Fruit fly (Drosophila melanogaster) whole organism, embryonic: ENCODE measurements around the gene waw.

Source experiments
- CG10267 ChIP-seq: fragments of 200-800 bp; sonication (Bioruptor generic); optimal IDR thresholded peaks from 2 replicates; lab custom pipeline; 2018; ENCODE audit warnings: missing biosample characterization, mild to moderate bottlenecking, missing genetic modification characterization, moderate library complexity
- CG10462 ChIP-seq: fragments of 200-800 bp; sonication (Bioruptor generic); optimal IDR thresholded peaks from 2 replicates; lab custom pipeline; 2016; ENCODE audit warnings: missing biosample characterization, missing genetic modification characterization
- CG12769 ChIP-seq: fragments of 200-800 bp; sonication (Bioruptor generic); optimal IDR thresholded peaks from 2 replicates; lab custom pipeline; 2019; ENCODE audit warnings: missing biosample characterization, mild to moderate bottlenecking, missing genetic modification characterization, moderate library complexity
- CG14050 ChIP-seq: fragments of 200-800 bp; sonication (Bioruptor generic); IDR thresholded peaks from 3 replicates; pipeline ENCODE4 v1.3.6; 2022; ENCODE audit warnings: missing biosample characterization, missing genetic modification characterization
- CG14710 ChIP-seq: fragments of 200-800 bp; sonication (Bioruptor generic); optimal IDR thresholded peaks from 3 replicates; lab custom pipeline; 2019; ENCODE audit warnings: missing biosample characterization, mild to moderate bottlenecking, missing genetic modification characterization, moderate library complexity
- CG14860 ChIP-seq: fragments of 200-800 bp; sonication (Bioruptor generic); IDR thresholded peaks from 3 replicates; pipeline ENCODE4 v1.3.6; 2022; ENCODE audit warnings: missing biosample characterization, missing genetic modification characterization; ENCODE audit not compliant: partially characterized antibody
- CG15514 ChIP-seq: fragments of 200-800 bp; sonication (Bioruptor generic); optimal IDR thresholded peaks from 3 replicates; lab custom pipeline; 2017; ENCODE audit warnings: missing biosample characterization, missing genetic modification characterization, mild to moderate bottlenecking, moderate library complexity, missing genetic modification reagents
- CG17359 ChIP-seq: fragments of 200-800 bp; sonication (Bioruptor generic); optimal IDR thresholded peaks from 3 replicates; lab custom pipeline; 2018; ENCODE audit warnings: missing biosample characterization, mild to moderate bottlenecking, missing genetic modification characterization, moderate library complexity
- CG1832 ChIP-seq: fragments of 200-800 bp; sonication (Bioruptor generic); optimal IDR thresholded peaks from 2 replicates; lab custom pipeline; 2017; ENCODE audit warnings: missing biosample characterization, mild to moderate bottlenecking, missing genetic modification characterization, inconsistent platforms
- CG2120 ChIP-seq: fragments of 200-800 bp; sonication (Bioruptor generic); optimal IDR thresholded peaks from 3 replicates; lab custom pipeline; 2016; ENCODE audit warnings: missing biosample characterization, missing genetic modification characterization
- CG3281 ChIP-seq: fragments of 200-800 bp; sonication (Bioruptor generic); optimal IDR thresholded peaks from 3 replicates; lab custom pipeline; 2017; ENCODE audit warnings: missing biosample characterization, mild to moderate bottlenecking, missing genetic modification characterization
- CG3726 ChIP-seq: fragments of 200-800 bp; sonication (Bioruptor generic); IDR thresholded peaks from 3 replicates; pipeline ENCODE4, ENCODE4 v1.3.6; 2022; ENCODE audit warnings: missing biosample characterization, missing genetic modification characterization
- CG8388 ChIP-seq: fragments of 200-800 bp; sonication (Bioruptor generic); optimal IDR thresholded peaks from 2 replicates; lab custom pipeline; 2019; ENCODE audit warnings: missing biosample characterization, mild to moderate bottlenecking, missing genetic modification characterization, moderate library complexity
- CG9817 ChIP-seq: fragments of 200-800 bp; sonication (Bioruptor generic); optimal IDR thresholded peaks from 2 replicates; lab custom pipeline; 2018; ENCODE audit warnings: missing biosample characterization, mild to moderate bottlenecking, missing genetic modification characterization, moderate library complexity
- CrebB ChIP-seq: fragments of 200-800 bp; sonication (Bioruptor generic); optimal IDR thresholded peaks from 3 replicates; lab custom pipeline; 2018; ENCODE audit warnings: missing biosample characterization, mild to moderate bottlenecking, missing genetic modification characterization
- D19A ChIP-seq: fragments of 200-800 bp; optimal IDR thresholded peaks from 3 replicates; lab custom pipeline; 2019; ENCODE audit warnings: missing biosample characterization, mild to moderate bottlenecking, missing genetic modification characterization, moderate library complexity
- Deaf1 ChIP-seq: fragments of 200-800 bp; optimal IDR thresholded peaks from 3 replicates; lab custom pipeline; 2019; ENCODE audit warnings: missing biosample characterization, mild to moderate bottlenecking, missing genetic modification characterization, moderate library complexity
- E2f2 ChIP-seq: fragments of 200-800 bp; sonication (Bioruptor generic); IDR thresholded peaks from 2 replicates; pipeline ENCODE4 v1.3.6; 2022; ENCODE audit warnings: missing biosample characterization, missing genetic modification characterization
- Fer2 ChIP-seq: fragments of 200-800 bp; sonication (Bioruptor generic); optimal IDR thresholded peaks from 2 replicates; lab custom pipeline; 2018; ENCODE audit warnings: missing biosample characterization, mild to moderate bottlenecking, missing genetic modification characterization, moderate library complexity
- HLH3B ChIP-seq: fragments of 200-800 bp; sonication (Bioruptor generic); IDR thresholded peaks from 2 replicates; pipeline ENCODE4 v1.3.6; 2022; ENCODE audit warnings: missing biosample characterization, missing genetic modification characterization
- Neu2 ChIP-seq: fragments of 200-800 bp; sonication (Bioruptor generic); optimal IDR thresholded peaks from 3 replicates; lab custom pipeline; 2016; ENCODE audit warnings: missing biosample characterization, missing genetic modification characterization, borderline replicate concordance
- Pdp1 ChIP-seq, 2 experiments: fragments of 200-800 bp; sonication (Bioruptor generic); optimal IDR thresholded peaks; 3 replicates each; lab custom pipeline; 2016; ENCODE audit warnings: missing biosample characterization in 2 of 2, missing genetic modification characterization in 2 of 2, mild to moderate bottlenecking in 1 of 2, moderate library complexity in 1 of 2
- Six4 ChIP-seq: fragments of 200-800 bp; sonication (Bioruptor generic); optimal IDR thresholded peaks from 2 replicates; lab custom pipeline; 2016; ENCODE audit warnings: missing biosample characterization, missing genetic modification characterization
- Trl ChIP-seq, 3 experiments: fragments of >200 bp in 2 of 3; fragments of 200-800 bp in 1 of 3; sonication (Bioruptor generic) in 1 of 3; optimal IDR thresholded peaks; 2 replicates in 1 of 3; 3 replicates in 2 of 3; lab custom pipeline; 2016 to 2017; ENCODE audit warnings: missing biosample characterization in 1 of 3, missing genetic modification characterization in 1 of 3
- Xbp1 ChIP-seq: fragments of 200-800 bp; sonication (Bioruptor generic); optimal IDR thresholded peaks from 3 replicates; lab custom pipeline; 2016; ENCODE audit warnings: missing biosample characterization, mild to moderate bottlenecking, missing genetic modification characterization
- bab2 ChIP-seq: fragments of 200-800 bp; sonication (Bioruptor generic); optimal IDR thresholded peaks from 2 replicates; lab custom pipeline; 2016; ENCODE audit warnings: missing biosample characterization, missing genetic modification characterization
- bigmax ChIP-seq: fragments of 200-800 bp; sonication (Bioruptor generic); optimal IDR thresholded peaks from 2 replicates; lab custom pipeline; 2018; ENCODE audit warnings: missing biosample characterization, mild to moderate bottlenecking, missing genetic modification characterization
- bsh ChIP-seq, 2 experiments: fragments of 200-800 bp; sonication (Bioruptor generic); optimal IDR thresholded peaks; 2 replicates each; lab custom pipeline; 2017 to 2018; ENCODE audit warnings: mild to moderate bottlenecking in 2 of 2, missing biosample characterization in 2 of 2, missing genetic modification characterization in 2 of 2, moderate library complexity in 1 of 2
- croc ChIP-seq: fragments of 200-800 bp; sonication (Bioruptor generic); conservative IDR thresholded peaks from 3 replicates; pipeline ENCODE4 v1.3.6; 2022; ENCODE audit warnings: missing biosample characterization, missing genetic modification characterization
- fd96Cb ChIP-seq: fragments of 200-800 bp; sonication (Bioruptor generic); optimal IDR thresholded peaks from 2 replicates; lab custom pipeline; 2018; ENCODE audit warnings: missing biosample characterization, mild to moderate bottlenecking, missing genetic modification characterization, moderate library complexity
- ftz-f1 ChIP-seq: fragments of 200-800 bp; sonication (Bioruptor generic); optimal IDR thresholded peaks from 2 replicates; lab custom pipeline; 2016; ENCODE audit warnings: missing biosample characterization, missing genetic modification characterization
- gce ChIP-seq: fragments of 200-800 bp; sonication (Bioruptor generic); IDR thresholded peaks from 3 replicates; pipeline ENCODE4 v1.3.6; 2022; ENCODE audit warnings: missing biosample characterization, missing genetic modification characterization
- gfzf ChIP-seq: fragments of 200-800 bp; sonication (Bioruptor generic); optimal IDR thresholded peaks from 2 replicates; lab custom pipeline; 2016; ENCODE audit warnings: missing biosample characterization, mild to moderate bottlenecking, missing genetic modification characterization, moderate library complexity
- ind ChIP-seq: fragments of 200-800 bp; sonication (Bioruptor generic); optimal IDR thresholded peaks from 3 replicates; lab custom pipeline; 2016; ENCODE audit warnings: missing biosample characterization, missing genetic modification characterization
- pho ChIP-seq: fragments of 200-800 bp; sonication (Bioruptor generic); optimal IDR thresholded peaks from 2 replicates; lab custom pipeline; 2016; ENCODE audit warnings: missing biosample characterization, missing genetic modification characterization
- phol ChIP-seq: fragments of 200-800 bp; sonication (Bioruptor generic); optimal IDR thresholded peaks from 3 replicates; lab custom pipeline; 2018; ENCODE audit warnings: missing biosample characterization, mild to moderate bottlenecking, missing genetic modification characterization, moderate library complexity
- ranshi ChIP-seq: fragments of 200-800 bp; sonication (Bioruptor generic); IDR thresholded peaks from 2 replicates; pipeline ENCODE4 v1.3.6; 2022; ENCODE audit warnings: missing biosample characterization, missing genetic modification characterization
- sd ChIP-seq: fragments of 200-800 bp; sonication (Bioruptor generic); optimal IDR thresholded peaks from 3 replicates; lab custom pipeline; 2018; ENCODE audit warnings: missing biosample characterization, mild to moderate bottlenecking, missing genetic modification characterization, moderate library complexity
- sens ChIP-seq: fragments of 200-800 bp; sonication (Bioruptor generic); peaks from one replicate; lab custom pipeline; 2016; ENCODE audit warnings: missing biosample characterization, missing genetic modification characterization
- sima ChIP-seq: fragments of 200-800 bp; sonication (Bioruptor generic); optimal IDR thresholded peaks from 2 replicates; lab custom pipeline; 2016; ENCODE audit warnings: missing biosample characterization, missing genetic modification characterization
- slou ChIP-seq: fragments of 200-800 bp; sonication (Bioruptor generic); optimal IDR thresholded peaks from 3 replicates; lab custom pipeline; 2016; ENCODE audit warnings: missing biosample characterization, missing genetic modification characterization
- tgo ChIP-seq: fragments of 200-800 bp; sonication (Bioruptor generic); IDR thresholded peaks from 3 replicates; pipeline ENCODE4 v1.3.6; 2022; ENCODE audit warnings: missing biosample characterization, missing genetic modification characterization
- tin ChIP-seq: fragments of 200-800 bp; sonication (Bioruptor generic); optimal IDR thresholded peaks from 3 replicates; lab custom pipeline; 2016; ENCODE audit warnings: missing biosample characterization, missing genetic modification characterization
- toy ChIP-seq: fragments of 200-800 bp; sonication (Bioruptor generic); IDR thresholded peaks from 2 replicates; pipeline ENCODE4 v1.3.6; 2022; ENCODE audit warnings: missing biosample characterization, missing genetic modification characterization
- tup ChIP-seq: fragments of 200-800 bp; sonication (Bioruptor generic); optimal IDR thresholded peaks from 2 replicates; lab custom pipeline; 2016; ENCODE audit warnings: missing biosample characterization, mild to moderate bottlenecking, missing genetic modification characterization, moderate library complexity
- vfl ChIP-seq: fragments of 200-800 bp; sonication (Bioruptor generic); optimal IDR thresholded peaks from 2 replicates; lab custom pipeline; 2016; ENCODE audit warnings: missing biosample characterization, missing genetic modification characterization
- zf30C ChIP-seq: fragments of 200-800 bp; sonication (Bioruptor generic); optimal IDR thresholded peaks from 3 replicates; lab custom pipeline; 2018; ENCODE audit warnings: missing biosample characterization, mild to moderate bottlenecking, missing genetic modification characterization

Gene waw

dm6 chrX:21323933-21324688 lies 38.7 kb upstream of the waw start, which contains the start of the genes Dd and CG1486 (continued):
- TF ChIP-seq Neu2 (no peak), Xbp1 (GFP tag; lab: Kevin White, UChicago) (peak; percentile 29), CG12769 (no peak), CG15514 (GFP tag; lab: Kevin White, UChicago) (peak; percentile 63), tup (GFP tag; lab: Kevin White, UChicago) (no peak), Deaf1 (tag; lab: Kevin White, UChicago) (no peak), gfzf (peak; percentile 94), tin (GFP tag; lab: Kevin White, UChicago) (no peak), CG14860 (peak; percentile 87), bigmax (peak; percentile 66), CG10462 (no peak), croc (no peak), gce (GFP tag; lab: Robert Waterston, UW) (no peak)

dm6 chrX:21333135-21333534 lies 29.7 kb upstream of the waw start:
- no peak for TF ChIP-seq ranshi (GFP tag; lab: Robert Waterston, UW)
- no peak for TF ChIP-seq CrebB (tag; lab: Kevin White, UChicago)
- TF ChIP-seq Trl (optimal IDR thresholded peaks at IDR 0.05; lab: Kevin White, UChicago) = no peak
- TF ChIP-seq Trl (GFP tag; optimal IDR thresholded peaks at IDR 0.05; lab: Kevin White, UChicago) = no peak
- TF ChIP-seq vfl (GFP tag; lab: Kevin White, UChicago) = no peak
- TF ChIP-seq tgo = no peak
- no peak for TF ChIP-seq HLH3B (GFP tag; lab: Robert Waterston, UW)
- TF ChIP-seq E2f2 (GFP tag; lab: Robert Waterston, UW) = no peak
- TF ChIP-seq toy (GFP tag; lab: Robert Waterston, UW) = no peak

- TF ChIP-seq ind = peak; percentile 4
- TF ChIP-seq Six4 = peak; percentile 4
- TF ChIP-seq CG9817 (tag; lab: Kevin White, UChicago) = peak; percentile 6
- peak; percentile 13 for TF ChIP-seq CG14710 (tag; lab: Kevin White, UChicago)
- TF ChIP-seq CG10267 (tag; lab: Kevin White, UChicago) = peak; percentile 25
- TF ChIP-seq CG8388 (GFP tag; lab: Kevin White, UChicago) = peak; percentile 20
- TF ChIP-seq bsh (GFP tag; optimal IDR thresholded peaks at IDR 0.05; lab: Kevin White, UChicago) = peak in 1 of 2 experiments; percentile 60
- TF ChIP-seq CG2120 = peak; percentile 29
- TF ChIP-seq bab2 (GFP tag; lab: Kevin White, UChicago) = no peak
- no peak for TF ChIP-seq pho (GFP tag; lab: Kevin White, UChicago)
- no peak for TF ChIP-seq CG14050 (GFP tag; lab: Robert Waterston, UW)
- TF ChIP-seq fd96Cb = peak; percentile 21
- TF ChIP-seq sd (tag; lab: Kevin White, UChicago) = no peak
- TF ChIP-seq sima = no peak
- peak; percentile 8 for TF ChIP-seq CG3281 (GFP tag; lab: Kevin White, UChicago)
- no peak for TF ChIP-seq ftz-f1
- peak; percentile 77 for TF ChIP-seq sens (GFP tag; lab: Kevin White, UChicago)
- TF ChIP-seq zf30C = peak; percentile 36
- peak; percentile 62 for TF ChIP-seq CG17359 (tag; lab: Kevin White, UChicago)
- TF ChIP-seq slou = no peak
- TF ChIP-seq CG3726 = no peak
- TF ChIP-seq Fer2 (tag; lab: Kevin White, UChicago) = no peak
- peak; percentile 53 for TF ChIP-seq phol (tag; lab: Kevin White, UChicago)
- TF ChIP-seq D19A (tag; lab: Kevin White, UChicago) = peak; percentile 17
- no peak for TF ChIP-seq CG1832 (GFP tag; lab: Kevin White, UChicago)
- TF ChIP-seq Pdp1 (GFP tag; optimal IDR thresholded peaks at IDR 0.05; lab: Kevin White, UChicago) = peak; percentile 5 to 28
Measured at dm6 chrX:21334522-21335104, 28.2 kb upstream of the waw start.
